Worm (Caenorhabditis elegans) whole organism, late embryonic: Measurements from ENCODE around the gene B0280.7.

ENCODE experiments used
- C38D4.7 ChIP-seq: fragments of 200-800 bp; sonication (Bioruptor generic); optimal IDR thresholded peaks from 2 replicates; lab custom pipeline; 2018; ENCODE audit warnings: mild to moderate bottlenecking, missing genetic modification characterization, moderate library complexity, missing compliant biosample characterization
- F13H6.1 ChIP-seq: sonication (generic microtip); optimal IDR thresholded peaks from 2 replicates; lab custom pipeline; 2016; ENCODE audit warnings: missing genetic modification characterization, missing compliant biosample characterization
- K09A11.1 ChIP-seq: sonication (generic microtip); optimal IDR thresholded peaks from 2 replicates; lab custom pipeline; 2017; ENCODE audit warnings: antibody characterized with exemption, mild to moderate bottlenecking, missing genetic modification characterization, missing compliant biosample characterization; ENCODE audit not compliant: insufficient read depth
- T23F11.4 ChIP-seq: fragments of 200-800 bp; sonication (Bioruptor generic); optimal IDR thresholded peaks from 2 replicates; lab custom pipeline; 2018; ENCODE audit warnings: mild to moderate bottlenecking, missing genetic modification characterization, missing compliant biosample characterization
- ama-1 ChIP-seq: fragments of 150-350 bp; optimal IDR thresholded peaks from 2 replicates; lab custom pipeline; 2014
- ceh-14 ChIP-seq: sonication (generic microtip); optimal IDR thresholded peaks from 2 replicates; lab custom pipeline; 2016; ENCODE audit warnings: missing genotype, missing genetic modification characterization, missing compliant biosample characterization
- ceh-18 ChIP-seq: sonication (generic microtip); optimal IDR thresholded peaks from 2 replicates; lab custom pipeline; 2016; ENCODE audit warnings: missing genetic modification characterization, missing compliant biosample characterization
- ceh-2 ChIP-seq: sonication (generic microtip); optimal IDR thresholded peaks from 2 replicates; lab custom pipeline; 2016; ENCODE audit warnings: missing genotype, missing genetic modification characterization, missing compliant biosample characterization
- ceh-30 ChIP-seq: fragments of 150-350 bp; optimal IDR thresholded peaks from 2 replicates; lab custom pipeline; 2014; ENCODE audit warnings: missing biosample characterization, missing genetic modification characterization
- ceh-34 ChIP-seq: sonication (generic microtip); optimal IDR thresholded peaks from 2 replicates; lab custom pipeline; 2016; ENCODE audit warnings: mild to moderate bottlenecking, missing genetic modification characterization, missing compliant biosample characterization
- ceh-45 ChIP-seq: fragments of 200-800 bp; sonication (Bioruptor generic); IDR thresholded peaks from 2 replicates; pipeline ENCODE4 v1.3.6; 2022; ENCODE audit warnings: missing genetic modification reagents, missing genetic modification characterization, missing compliant biosample characterization
- ceh-48 ChIP-seq: sonication (generic microtip); optimal IDR thresholded peaks from 2 replicates; lab custom pipeline; 2016; ENCODE audit warnings: missing genetic modification characterization, inconsistent platforms, missing compliant biosample characterization
- ceh-9 ChIP-seq: sonication (generic microtip); optimal IDR thresholded peaks from 2 replicates; lab custom pipeline; 2016; ENCODE audit warnings: mild to moderate bottlenecking, missing genetic modification characterization, inconsistent platforms, missing compliant biosample characterization
- dmd-4 ChIP-seq: sonication (generic microtip); optimal IDR thresholded peaks from 2 replicates; lab custom pipeline; 2016; ENCODE audit warnings: borderline replicate concordance, missing genetic modification characterization, missing compliant biosample characterization
- eyg-1 ChIP-seq: sonication (generic microtip); optimal IDR thresholded peaks from 2 replicates; lab custom pipeline; 2016; ENCODE audit warnings: missing genotype, missing genetic modification characterization, missing compliant biosample characterization
- fax-1 ChIP-seq: sonication (generic microtip); optimal IDR thresholded peaks from 2 replicates; lab custom pipeline; 2016; ENCODE audit warnings: missing genotype, missing genetic modification characterization, missing compliant biosample characterization
- fkh-10 ChIP-seq: fragments of 150-350 bp; optimal IDR thresholded peaks from 2 replicates; lab custom pipeline; 2014; ENCODE audit warnings: missing biosample characterization, missing genetic modification reagents, missing genetic modification characterization
- fkh-6 ChIP-seq: sonication (generic microtip); optimal IDR thresholded peaks from 2 replicates; lab custom pipeline; 2016; ENCODE audit warnings: missing genetic modification characterization, missing compliant biosample characterization
- gmeb-2 ChIP-seq: sonication (generic microtip); optimal IDR thresholded peaks from 2 replicates; lab custom pipeline; 2016; ENCODE audit warnings: missing genetic modification characterization, inconsistent platforms, missing compliant biosample characterization
- hlh-13 ChIP-seq: fragments of 200-800 bp; sonication (Bioruptor generic); optimal IDR thresholded peaks from 2 replicates; lab custom pipeline; 2018; ENCODE audit warnings: mild to moderate bottlenecking, missing genetic modification characterization, missing compliant biosample characterization
- hlh-15 ChIP-seq: sonication (generic microtip); optimal IDR thresholded peaks from 2 replicates; lab custom pipeline; 2016; ENCODE audit warnings: missing genetic modification characterization, missing compliant biosample characterization
- hlh-6 ChIP-seq: sonication (generic microtip); optimal IDR thresholded peaks from 2 replicates; lab custom pipeline; 2016; ENCODE audit warnings: missing genotype, missing genetic modification characterization, missing compliant biosample characterization
- lin-11 ChIP-seq: fragments of 200-800 bp; sonication (Bioruptor generic); optimal IDR thresholded peaks from 2 replicates; lab custom pipeline; 2018; ENCODE audit warnings: mild to moderate bottlenecking, missing genetic modification characterization, missing compliant biosample characterization
- madf-2 ChIP-seq: sonication (generic microtip); optimal IDR thresholded peaks from 2 replicates; lab custom pipeline; 2017; ENCODE audit warnings: missing genetic modification characterization, missing compliant biosample characterization
- nfya-1 ChIP-seq: sonication (generic microtip); optimal IDR thresholded peaks from 2 replicates; lab custom pipeline; 2017; ENCODE audit warnings: missing genetic modification characterization, mild to moderate bottlenecking, missing compliant biosample characterization, antibody characterized with exemption, moderate library complexity
- nhr-11 ChIP-seq: fragments of 150-350 bp; optimal IDR thresholded peaks from 2 replicates; lab custom pipeline; 2014; ENCODE audit warnings: missing biosample characterization, missing genetic modification characterization
- npax-4 ChIP-seq: sonication (generic microtip); optimal IDR thresholded peaks from 2 replicates; lab custom pipeline; 2016; ENCODE audit warnings: missing genetic modification characterization, missing compliant biosample characterization
- odd-2 ChIP-seq: sonication (generic microtip); optimal IDR thresholded peaks from 2 replicates; lab custom pipeline; 2017; ENCODE audit warnings: antibody characterized with exemption, mild to moderate bottlenecking, missing genetic modification characterization, missing compliant biosample characterization
- pag-3 ChIP-seq: sonication (generic microtip); optimal IDR thresholded peaks from 2 replicates; lab custom pipeline; 2016; ENCODE audit warnings: missing compliant biosample characterization, missing genetic modification characterization, borderline replicate concordance
- pax-1 ChIP-seq: fragments of 150-350 bp; optimal IDR thresholded peaks from 2 replicates; lab custom pipeline; 2014; ENCODE audit warnings: missing biosample characterization, missing genetic modification characterization
- pha-2 ChIP-seq: sonication (generic microtip); optimal IDR thresholded peaks from 2 replicates; lab custom pipeline; 2017; ENCODE audit warnings: mild to moderate bottlenecking, missing genetic modification characterization, missing compliant biosample characterization
- pqm-1 ChIP-seq: sonication (generic microtip); optimal IDR thresholded peaks from 2 replicates; lab custom pipeline; 2016; ENCODE audit warnings: missing genetic modification characterization, missing compliant biosample characterization
- ref-2 ChIP-seq: sonication (generic microtip); optimal IDR thresholded peaks from 2 replicates; lab custom pipeline; 2016; ENCODE audit warnings: missing genetic modification characterization, missing compliant biosample characterization
- rnt-1 ChIP-seq: sonication (generic microtip); optimal IDR thresholded peaks from 2 replicates; lab custom pipeline; 2016; ENCODE audit warnings: missing genetic modification characterization, missing compliant biosample characterization
- sdc-2 ChIP-seq: sonication (generic microtip); optimal IDR thresholded peaks from 2 replicates; lab custom pipeline; 2016; ENCODE audit warnings: missing genotype, missing genetic modification characterization, missing compliant biosample characterization
- sox-2 ChIP-seq: fragments of 200-800 bp; sonication (Bioruptor generic); IDR thresholded peaks from 2 replicates; pipeline ENCODE4 v1.3.6; 2022; ENCODE audit warnings: missing genetic modification reagents, missing genetic modification characterization, missing compliant biosample characterization
- sox-4 ChIP-seq: sonication (generic microtip); optimal IDR thresholded peaks from 2 replicates; lab custom pipeline; 2017; ENCODE audit warnings: mild to moderate bottlenecking, missing genetic modification characterization, inconsistent platforms, missing compliant biosample characterization
- syd-9 ChIP-seq: sonication (generic microtip); optimal IDR thresholded peaks from 2 replicates; lab custom pipeline; 2016; ENCODE audit warnings: mild to moderate bottlenecking, missing genetic modification characterization, moderate library complexity, missing compliant biosample characterization
- tbx-2 ChIP-seq: sonication (generic microtip); optimal IDR thresholded peaks from 2 replicates; lab custom pipeline; 2016; ENCODE audit warnings: missing genetic modification characterization, missing compliant biosample characterization
- tbx-7 ChIP-seq: sonication (generic microtip); optimal IDR thresholded peaks from 2 replicates; lab custom pipeline; 2016; ENCODE audit warnings: missing genotype, missing genetic modification characterization, missing compliant biosample characterization
- ttx-3 ChIP-seq: sonication (generic microtip); optimal IDR thresholded peaks from 2 replicates; lab custom pipeline; 2016; ENCODE audit warnings: missing genetic modification reagents, missing genetic modification characterization, missing compliant biosample characterization
- unc-42 ChIP-seq: sonication (generic microtip); optimal IDR thresholded peaks from 2 replicates; lab custom pipeline; 2016; ENCODE audit warnings: missing genotype, missing genetic modification characterization, missing compliant biosample characterization
- unc-86 ChIP-seq: sonication (generic microtip); optimal IDR thresholded peaks from 2 replicates; lab custom pipeline; 2016; ENCODE audit warnings: missing genetic modification characterization, missing compliant biosample characterization

Gene B0280.7

ce11 chrIII:7111793-7112192, at the start of gene B0280.7:
Gene B0280.7 (minus strand): TSS chrIII:7111893.
- TF ChIP-seq hlh-15 (tag; lab: Kevin White, UChicago) (no peak), fax-1 (tag; lab: Kevin White, UChicago) (no peak), hlh-13 (GFP tag; lab: Kevin White, UChicago) (no peak), ceh-48 (no peak), eyg-1 (tag; lab: Kevin White, UChicago) (no peak), pax-1 (no peak), fkh-10 (GFP tag; lab: Kevin White, UChicago) (no peak), tbx-2 (tag; lab: Kevin White, UChicago) (no peak), pag-3 (tag; lab: Kevin White, UChicago) (no peak), K09A11.1 (tag; lab: Kevin White, UChicago) (no peak), ama-1 (lab: Kevin White, UChicago) (no peak), ceh-2 (tag; lab: Kevin White, UChicago) (no peak), ref-2 (tag; lab: Kevin White, UChicago) (no peak), ceh-14 (no peak), dmd-4 (tag; lab: Kevin White, UChicago) (no peak), unc-86 (no peak), sox-2 (GFP tag; lab: Robert Waterston, UW) (no peak), ceh-30 (no peak), sdc-2 (no peak), ttx-3 (tag; lab: Kevin White, UChicago) (no peak)

ce11 chrIII:7161055-7161454, 49.4 kb upstream of the B0280.7 start, which contains the start of gene rnp-7:
Gene rnp-7 (minus strand): TSS chrIII:7161155.
- TF ChIP-seq nfya-1 (no peak), dmd-4 (tag; lab: Kevin White, UChicago) (no peak), nhr-11 (tag; lab: Kevin White, UChicago) (no peak), C38D4.7 (no peak), tbx-7 (no peak), rnt-1 (no peak), pha-2 (tag; lab: Kevin White, UChicago) (no peak), odd-2 (tag; lab: Kevin White, UChicago) (no peak), gmeb-2 (no peak), sox-2 (GFP tag; lab: Robert Waterston, UW) (no peak), T23F11.4 (no peak), K09A11.1 (tag; lab: Kevin White, UChicago) (no peak), ceh-9 (no peak), hlh-6 (tag; lab: Kevin White, UChicago) (no peak), F13H6.1 (no peak)
- TF ChIP-seq, all 69 proteins: peak for 0

- TF ChIP-seq pha-2 (tag; lab: Kevin White, UChicago) = no peak
- TF ChIP-seq gmeb-2 = no peak
- TF ChIP-seq unc-42 = no peak
- no peak for TF ChIP-seq eyg-1 (tag; lab: Kevin White, UChicago)
- no peak for TF ChIP-seq ceh-34
- TF ChIP-seq madf-2 (tag; lab: Kevin White, UChicago) = no peak
- no peak for TF ChIP-seq pqm-1
- TF ChIP-seq fkh-6 = no peak
- no peak for TF ChIP-seq syd-9 (tag; lab: Kevin White, UChicago)
- no peak for TF ChIP-seq ceh-45 (GFP tag; lab: Robert Waterston, UW)
- TF ChIP-seq ceh-18 (tag; lab: Kevin White, UChicago) = no peak
- no peak for TF ChIP-seq unc-86
Measured at ce11 chrIII:7159246-7159645, 47.6 kb upstream of the B0280.7 start.

- TF ChIP-seq hlh-13 (GFP tag; lab: Kevin White, UChicago) (no peak), lin-11 (no peak), pqm-1 (no peak), npax-4 (tag; lab: Kevin White, UChicago) (no peak), hlh-15 (tag; lab: Kevin White, UChicago) (no peak), sox-4 (no peak), ceh-9 (no peak), ceh-45 (GFP tag; lab: Robert Waterston, UW) (no peak), pax-1 (no peak), ceh-34 (no peak), K09A11.1 (tag; lab: Kevin White, UChicago) (no peak), gmeb-2 (no peak), hlh-6 (tag; lab: Kevin White, UChicago) (no peak), nhr-11 (tag; lab: Kevin White, UChicago) (no peak), dmd-4 (tag; lab: Kevin White, UChicago) (no peak), tbx-7 (no peak), ama-1 (lab: Kevin White, UChicago) (no peak)
Measured at ce11 chrIII:7158709-7159108, 47.0 kb upstream of the B0280.7 start, which contains the start of gene nuo-4. Gene nuo-4 (minus strand): TSS chrIII:7158809.
